Fruit fly (Drosophila melanogaster) whole organism, adult: ENCODE data around the gene hth.

Experiments used
- CG11617 ChIP-seq: fragments of 200-800 bp; sonication (Bioruptor generic); optimal IDR thresholded peaks from 2 replicates; lab custom pipeline; 2017; ENCODE audit warnings: mild to moderate bottlenecking, missing biosample characterization, missing genetic modification reagents, missing genetic modification characterization
- CG14711 ChIP-seq: fragments of 200-800 bp; sonication (Bioruptor generic); optimal IDR thresholded peaks from 2 replicates; lab custom pipeline; 2018; ENCODE audit warnings: missing biosample characterization, mild to moderate bottlenecking, missing genetic modification characterization, moderate library complexity
- CG1620 ChIP-seq: fragments of 200-800 bp; sonication (Bioruptor generic); optimal IDR thresholded peaks from 2 replicates; lab custom pipeline; 2016; ENCODE audit warnings: missing biosample characterization, missing genetic modification characterization
- CG33017 ChIP-seq: fragments of 200-800 bp; sonication (Bioruptor generic); optimal IDR thresholded peaks from 2 replicates; lab custom pipeline; 2018; ENCODE audit warnings: missing biosample characterization, mild to moderate bottlenecking, missing genetic modification characterization, moderate library complexity
- CG5204 ChIP-seq: fragments of 200-800 bp; sonication (Bioruptor generic); optimal IDR thresholded peaks from 2 replicates; lab custom pipeline; 2016; ENCODE audit warnings: missing biosample characterization, missing genetic modification characterization
- CG7045 ChIP-seq: fragments of 200-800 bp; sonication (Bioruptor generic); optimal IDR thresholded peaks from 2 replicates; lab custom pipeline; 2017; ENCODE audit warnings: missing biosample characterization, mild to moderate bottlenecking, missing genetic modification characterization
- CG7101 ChIP-seq: fragments of 200-800 bp; sonication (Bioruptor generic); optimal IDR thresholded peaks from 2 replicates; lab custom pipeline; 2018; ENCODE audit warnings: missing biosample characterization, mild to moderate bottlenecking, missing genetic modification characterization, moderate library complexity
- Crg-1 ChIP-seq: fragments of 200-800 bp; sonication (Bioruptor generic); optimal IDR thresholded peaks from 2 replicates; lab custom pipeline; 2016; ENCODE audit warnings: missing biosample characterization, missing genetic modification characterization
- Hr96 ChIP-seq: fragments of 200-800 bp; sonication (Bioruptor generic); optimal IDR thresholded peaks from 2 replicates; lab custom pipeline; 2016; ENCODE audit warnings: missing biosample characterization, missing genetic modification characterization
- Mnt ChIP-seq: fragments of 200-800 bp; sonication (Bioruptor generic); optimal IDR thresholded peaks from 2 replicates; lab custom pipeline; 2016; ENCODE audit warnings: missing biosample characterization, mild to moderate bottlenecking, missing genetic modification characterization
- bab1 ChIP-seq: fragments of 200-800 bp; sonication (Bioruptor generic); optimal IDR thresholded peaks from 3 replicates; lab custom pipeline; 2019; ENCODE audit warnings: missing biosample characterization, mild to moderate bottlenecking, missing genetic modification characterization, moderate library complexity
- cic ChIP-seq: fragments of 200-800 bp; sonication (Bioruptor generic); optimal IDR thresholded peaks from 2 replicates; lab custom pipeline; 2017; ENCODE audit warnings: missing biosample characterization, mild to moderate bottlenecking, missing genetic modification characterization, moderate library complexity
- kay ChIP-seq: fragments of 200-800 bp; sonication (Bioruptor generic); peaks from one replicate; lab custom pipeline; 2016; ENCODE audit warnings: missing biosample characterization, missing genetic modification characterization, borderline replicate concordance
- ovo ChIP-seq: fragments of 200-800 bp; sonication (Bioruptor generic); optimal IDR thresholded peaks from 2 replicates; lab custom pipeline; 2016; ENCODE audit warnings: missing biosample characterization, missing genetic modification characterization
- pad ChIP-seq: fragments of 200-800 bp; sonication (Bioruptor generic); optimal IDR thresholded peaks from 3 replicates; lab custom pipeline; 2017; ENCODE audit warnings: missing biosample characterization, missing genetic modification characterization, mild to moderate bottlenecking, moderate library complexity, missing genetic modification reagents
- tj ChIP-seq: fragments of 200-800 bp; sonication (Bioruptor generic); optimal IDR thresholded peaks from 3 replicates; lab custom pipeline; 2017; ENCODE audit warnings: missing biosample characterization, mild to moderate bottlenecking, missing genetic modification characterization, moderate library complexity
- toe ChIP-seq: fragments of 200-800 bp; sonication (Bioruptor generic); optimal IDR thresholded peaks from 2 replicates; lab custom pipeline; 2016; ENCODE audit warnings: missing biosample characterization, missing genetic modification characterization

hth gene

dm6 chr3R:10617714-10618113 is 21.7 kb downstream of the hth start:
- no peak for TF ChIP-seq bab1 (GFP tag; lab: Kevin White, UChicago)
- TF ChIP-seq CG14711 (tag; lab: Kevin White, UChicago): no peak
- TF ChIP-seq CG11617 (GFP tag; lab: Kevin White, UChicago): no peak
- TF ChIP-seq cic: no peak
- TF ChIP-seq CG5204 (GFP tag; lab: Kevin White, UChicago): no peak
- no peak for TF ChIP-seq kay (GFP tag; lab: Kevin White, UChicago)

dm6 chr3R:10616772-10617400 is 22.5 kb downstream of the hth start:
- TF ChIP-seq pad (GFP tag; lab: Kevin White, UChicago) (peak; percentile 95), CG5204 (GFP tag; lab: Kevin White, UChicago) (no peak)

dm6 chr3R:10614006-10614895 is 25.1 kb downstream of the hth start:
- TF ChIP-seq cic: no peak
- TF ChIP-seq CG7045 (GFP tag; lab: Kevin White, UChicago): peak; percentile 3
- peak; percentile 98 for TF ChIP-seq pad (GFP tag; lab: Kevin White, UChicago)
- peak; percentile 11 for TF ChIP-seq CG11617 (GFP tag; lab: Kevin White, UChicago)

- TF ChIP-seq CG7045 (GFP tag; lab: Kevin White, UChicago) (no peak), CG5204 (GFP tag; lab: Kevin White, UChicago) (no peak)
These were observed 27.5 kb downstream of the hth start for dm6 chr3R:10611861-10612260.

dm6 chr3R:10605038-10605437 is 34.3 kb downstream of the hth start:
- no peak for TF ChIP-seq cic
- no peak for TF ChIP-seq CG7101 (tag; lab: Kevin White, UChicago)

dm6 chr3R:10602224-10602841 is 37.0 kb downstream of the hth start:
- no peak for TF ChIP-seq Hr96 (GFP tag; lab: Kevin White, UChicago)

dm6 chr3R:10599624-10600306 is 39.6 kb downstream of the hth start:
- TF ChIP-seq CG11617 (GFP tag; lab: Kevin White, UChicago) (no peak), Mnt (GFP tag; lab: Kevin White, UChicago) (no peak), CG1620 (no peak), ovo (GFP tag; lab: Kevin White, UChicago) (no peak), toe (no peak), cic (no peak)

- TF ChIP-seq Crg-1 (GFP tag; lab: Kevin White, UChicago) (no peak), CG14711 (tag; lab: Kevin White, UChicago) (no peak), toe (no peak), pad (GFP tag; lab: Kevin White, UChicago) (no peak), CG7101 (tag; lab: Kevin White, UChicago) (no peak), kay (GFP tag; lab: Kevin White, UChicago) (no peak), cic (no peak), CG7045 (GFP tag; lab: Kevin White, UChicago) (no peak), CG5204 (GFP tag; lab: Kevin White, UChicago) (no peak), tj (GFP tag; lab: Kevin White, UChicago) (no peak), CG11617 (GFP tag; lab: Kevin White, UChicago) (no peak), Hr96 (GFP tag; lab: Kevin White, UChicago) (no peak), CG33017 (tag; lab: Kevin White, UChicago) (no peak), bab1 (GFP tag; lab: Kevin White, UChicago) (no peak), ovo (GFP tag; lab: Kevin White, UChicago) (no peak)
These were observed 40.4 kb downstream of the hth start for dm6 chr3R:10598943-10599342.
